Worm (Caenorhabditis elegans): Measurements from ENCODE around the gene Y82E9BL.5.

DNA sequence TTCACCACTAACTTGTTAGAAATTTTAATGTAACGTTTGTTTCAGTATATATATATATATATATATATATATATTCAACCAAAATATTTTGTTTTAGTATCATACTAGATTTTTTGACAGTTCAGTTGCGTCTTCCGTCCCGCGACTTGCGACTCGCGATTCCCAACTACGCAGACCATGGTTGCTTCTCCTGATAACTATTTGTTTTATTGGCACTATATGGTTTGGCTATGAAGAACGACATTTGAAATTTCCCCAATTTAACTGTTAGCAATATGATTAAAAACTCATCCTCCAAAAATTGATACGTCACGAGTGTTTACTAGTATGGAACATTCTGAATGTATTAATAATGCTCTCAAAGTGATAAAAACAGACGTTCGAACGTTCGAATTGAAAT lies 37.3 kb upstream of the Y82E9BL.5 start:
- no peak for TF ChIP-seq ama-1 (optimal IDR thresholded peaks at IDR 0.05)
- TF ChIP-seq pes-1 (GFP tag; IDR thresholded peaks at IDR 0.05): no peak
- no peak for TF ChIP-seq hmg-4 (GFP tag; optimal IDR thresholded peaks at IDR 0.05)
- TF ChIP-seq tbx-37 (GFP tag; conservative IDR thresholded peaks at IDR 0.05): no peak
- no peak for TF ChIP-seq hmbx-1 (tag; optimal IDR thresholded peaks at IDR 0.05)
- no peak for TF ChIP-seq B0310.2 (tag; optimal IDR thresholded peaks at IDR 0.05)
- no peak for TF ChIP-seq ceh-13 (GFP tag; optimal IDR thresholded peaks at IDR 0.05)
- no peak for TF ChIP-seq aly-1 (tag; optimal IDR thresholded peaks at IDR 0.05)
- TF ChIP-seq flt-1 (GFP tag; IDR thresholded peaks at IDR 0.05): no peak
- TF ChIP-seq ets-7 (tag; optimal IDR thresholded peaks at IDR 0.05): no peak

Data from whole organism, early embryonic.